Worm (Caenorhabditis elegans): ENCODE data around the gene pho-13.

ce11 chrII:8830917-8831316 is 24.1 kb upstream of the pho-13 start:
- TF ChIP-seq him-1 (tag; optimal IDR thresholded peaks at IDR 0.05) (no peak), dao-5 (tag; optimal IDR thresholded peaks at IDR 0.05) (no peak), W03F9.2 (tag; optimal IDR thresholded peaks at IDR 0.05) (no peak)

Data from whole organism, L4/young adult.